Fruit fly (Drosophila melanogaster) whole organism, embryonic: ENCODE results near the gene CG31109.
A peak's percentile ranks its signal among the peaks of the same experiment; 100 is the strongest.

Experiments used
- BtbVII ChIP-seq: fragments of 200-800 bp; sonication (Bioruptor generic); optimal IDR thresholded peaks from 3 replicates; lab custom pipeline; 2017; ENCODE audit warnings: missing biosample characterization, mild to moderate bottlenecking, missing genetic modification characterization
- CG10654 ChIP-seq: fragments of 200-800 bp; sonication (Bioruptor generic); optimal IDR thresholded peaks from 2 replicates; lab custom pipeline; 2016; ENCODE audit warnings: missing biosample characterization, missing genetic modification characterization
- CG11456 ChIP-seq: fragments of 200-800 bp; sonication (Bioruptor generic); IDR thresholded peaks from 3 replicates; pipeline ENCODE4 v1.3.6; 2022; ENCODE audit warnings: missing biosample characterization, missing genetic modification characterization
- CG11560 ChIP-seq: fragments of 200-800 bp; sonication (Bioruptor generic); IDR thresholded peaks from 3 replicates; pipeline ENCODE4 v1.3.6; 2022; ENCODE audit warnings: missing biosample characterization, missing genetic modification characterization
- CG12236 ChIP-seq: fragments of 200-800 bp; sonication (Bioruptor generic); optimal IDR thresholded peaks from 2 replicates; lab custom pipeline; 2016; ENCODE audit warnings: missing biosample characterization, missing genetic modification characterization
- CG1233 ChIP-seq: fragments of 200-800 bp; sonication (Bioruptor generic); optimal IDR thresholded peaks from 4 replicates; lab custom pipeline; 2018; ENCODE audit warnings: missing biosample characterization, mild to moderate bottlenecking, missing genetic modification characterization
- CG12744 ChIP-seq: fragments of 200-800 bp; sonication (Bioruptor generic); optimal IDR thresholded peaks from 2 replicates; lab custom pipeline; 2016; ENCODE audit warnings: missing biosample characterization, missing genetic modification characterization
- CG13287 ChIP-seq: fragments of 200-800 bp; sonication (Bioruptor generic); IDR thresholded peaks from 2 replicates; pipeline ENCODE4 v1.3.6; 2022; ENCODE audit warnings: missing biosample characterization, missing genetic modification characterization; ENCODE audit not compliant: partially characterized antibody
- CG13775 ChIP-seq: fragments of 200-800 bp; sonication (Bioruptor generic); optimal IDR thresholded peaks from 3 replicates; lab custom pipeline; 2017; ENCODE audit warnings: missing biosample characterization, mild to moderate bottlenecking, missing genetic modification characterization
- CG14965 ChIP-seq: fragments of 200-800 bp; sonication (Bioruptor generic); optimal IDR thresholded peaks from 2 replicates; lab custom pipeline; 2016; ENCODE audit warnings: missing biosample characterization, missing genetic modification characterization, borderline replicate concordance
- CG15073 ChIP-seq: fragments of 200-800 bp; sonication (Bioruptor generic); optimal IDR thresholded peaks from 2 replicates; lab custom pipeline; 2016; ENCODE audit warnings: missing biosample characterization, missing genetic modification characterization
- CG15514 ChIP-seq: fragments of 200-800 bp; sonication (Bioruptor generic); optimal IDR thresholded peaks from 3 replicates; lab custom pipeline; 2017; ENCODE audit warnings: missing biosample characterization, missing genetic modification characterization, mild to moderate bottlenecking, moderate library complexity, missing genetic modification reagents
- CG16863 ChIP-seq: fragments of 200-800 bp; sonication (Bioruptor generic); optimal IDR thresholded peaks from 3 replicates; lab custom pipeline; 2016; ENCODE audit warnings: missing biosample characterization, missing genetic modification characterization
- CG18599 ChIP-seq: fragments of 200-800 bp; sonication (Bioruptor generic); optimal IDR thresholded peaks from 3 replicates; lab custom pipeline; 2017; ENCODE audit warnings: missing biosample characterization, missing genetic modification characterization, mild to moderate bottlenecking, moderate library complexity, missing genetic modification reagents
- CG2889 ChIP-seq: fragments of 200-800 bp; sonication (Bioruptor generic); IDR thresholded peaks from 3 replicates; pipeline ENCODE4 v1.3.6; 2022; ENCODE audit warnings: missing biosample characterization, missing genetic modification characterization
- CG4617 ChIP-seq: fragments of 200-800 bp; sonication (Bioruptor generic); optimal IDR thresholded peaks from 3 replicates; lab custom pipeline; 2016; ENCODE audit warnings: missing biosample characterization, missing genetic modification characterization, borderline replicate concordance
- CG5245 ChIP-seq: fragments of 200-800 bp; sonication (Bioruptor generic); optimal IDR thresholded peaks from 3 replicates; lab custom pipeline; 2016; ENCODE audit warnings: missing biosample characterization, missing genetic modification characterization
- CG6813 ChIP-seq: fragments of 200-800 bp; sonication (Bioruptor generic); optimal IDR thresholded peaks from 2 replicates; lab custom pipeline; 2017; ENCODE audit warnings: missing biosample characterization, missing genetic modification characterization, mild to moderate bottlenecking, moderate library complexity, missing genetic modification reagents
- CG8281 ChIP-seq: fragments of 200-800 bp; sonication (Bioruptor generic); optimal IDR thresholded peaks from 2 replicates; lab custom pipeline; 2018; ENCODE audit warnings: missing biosample characterization, mild to moderate bottlenecking, missing genetic modification characterization, moderate library complexity
- CG9727 ChIP-seq: fragments of 200-800 bp; sonication (Bioruptor generic); optimal IDR thresholded peaks from 3 replicates; lab custom pipeline; 2017; ENCODE audit warnings: missing biosample characterization, mild to moderate bottlenecking, missing genetic modification characterization
- CG9797 ChIP-seq: fragments of 200-800 bp; sonication (Bioruptor generic); optimal IDR thresholded peaks from 3 replicates; lab custom pipeline; 2018; ENCODE audit warnings: missing biosample characterization, mild to moderate bottlenecking, missing genetic modification characterization
- CTCF ChIP-seq: fragments of 200-800 bp; sonication (Bioruptor generic); optimal IDR thresholded peaks from 2 replicates; lab custom pipeline; 2017; ENCODE audit warnings: missing biosample characterization, mild to moderate bottlenecking, missing genetic modification characterization, moderate library complexity
- Dip3 ChIP-seq: fragments of 200-800 bp; sonication (Bioruptor generic); optimal IDR thresholded peaks from 3 replicates; lab custom pipeline; 2016; ENCODE audit warnings: missing biosample characterization, missing genetic modification characterization
- Dp ChIP-seq: fragments of 200-800 bp; sonication (Bioruptor generic); optimal IDR thresholded peaks from 2 replicates; lab custom pipeline; 2018; ENCODE audit warnings: missing biosample characterization, mild to moderate bottlenecking, missing genetic modification characterization, moderate library complexity
- Elba2 ChIP-seq: fragments of 200-800 bp; sonication (Bioruptor generic); optimal IDR thresholded peaks from 3 replicates; lab custom pipeline; 2016; ENCODE audit warnings: missing biosample characterization, missing genetic modification characterization
- Ets97D ChIP-seq: fragments of 200-800 bp; sonication (Bioruptor generic); optimal IDR thresholded peaks from 3 replicates; lab custom pipeline; 2016; ENCODE audit warnings: missing biosample characterization, missing genetic modification characterization
- Hand ChIP-seq: fragments of 200-800 bp; sonication (Bioruptor generic); optimal IDR thresholded peaks from 2 replicates; lab custom pipeline; 2017; ENCODE audit warnings: mild to moderate bottlenecking, missing biosample characterization, missing genetic modification reagents, missing genetic modification characterization
- Lhr ChIP-seq: fragments of 200-800 bp; sonication (Bioruptor generic); optimal IDR thresholded peaks from 3 replicates; lab custom pipeline; 2017; ENCODE audit warnings: mild to moderate bottlenecking, missing biosample characterization, missing genetic modification reagents, missing genetic modification characterization
- MBD-R2 ChIP-seq: fragments of 200-800 bp; sonication (Bioruptor generic); IDR thresholded peaks from 2 replicates; pipeline ENCODE4 v1.3.6; 2022; ENCODE audit warnings: missing biosample characterization, missing genetic modification characterization
- Meics ChIP-seq: fragments of 200-800 bp; sonication (Bioruptor generic); optimal IDR thresholded peaks from 2 replicates; lab custom pipeline; 2017; ENCODE audit warnings: missing biosample characterization, mild to moderate bottlenecking, missing genetic modification characterization
- Mes4 ChIP-seq: fragments of 200-800 bp; sonication (Bioruptor generic); optimal IDR thresholded peaks from 2 replicates; lab custom pipeline; 2016; ENCODE audit warnings: missing biosample characterization, missing genetic modification characterization
- Ravus ChIP-seq: fragments of 200-800 bp; sonication (Bioruptor generic); IDR thresholded peaks from 2 replicates; pipeline ENCODE4 v1.3.6; 2022; ENCODE audit warnings: missing biosample characterization, missing genetic modification characterization
- Side ChIP-seq: fragments of 200-800 bp; sonication (Bioruptor generic); optimal IDR thresholded peaks from 2 replicates; lab custom pipeline; 2016; ENCODE audit warnings: missing biosample characterization, missing genetic modification characterization
- Sry-β ChIP-seq: fragments of 200-800 bp; sonication (Bioruptor generic); optimal IDR thresholded peaks from 2 replicates; lab custom pipeline; 2018; ENCODE audit warnings: missing biosample characterization, mild to moderate bottlenecking, missing genetic modification characterization, moderate library complexity
- ab ChIP-seq: fragments of 200-800 bp; sonication (Bioruptor generic); optimal IDR thresholded peaks from 2 replicates; lab custom pipeline; 2016; ENCODE audit warnings: missing biosample characterization, missing genetic modification characterization
- al ChIP-seq: fragments of 200-800 bp; sonication (Bioruptor generic); IDR thresholded peaks from 2 replicates; pipeline ENCODE4 v1.3.6; 2022; ENCODE audit warnings: missing biosample characterization, missing genetic modification characterization
- chinmo ChIP-seq: fragments of 200-800 bp; sonication (Bioruptor generic); IDR thresholded peaks from 4 replicates; pipeline ENCODE4 v1.3.6; 2022; ENCODE audit warnings: missing biosample characterization, missing genetic modification characterization; ENCODE audit not compliant: partially characterized antibody
- fd3F ChIP-seq: fragments of 200-800 bp; sonication (Bioruptor generic); optimal IDR thresholded peaks from 2 replicates; lab custom pipeline; 2018; ENCODE audit warnings: missing biosample characterization, mild to moderate bottlenecking, missing genetic modification characterization, moderate library complexity
- fd96Cb ChIP-seq: fragments of 200-800 bp; sonication (Bioruptor generic); optimal IDR thresholded peaks from 2 replicates; lab custom pipeline; 2018; ENCODE audit warnings: missing biosample characterization, mild to moderate bottlenecking, missing genetic modification characterization, moderate library complexity
- her ChIP-seq: fragments of 200-800 bp; sonication (Bioruptor generic); optimal IDR thresholded peaks from 2 replicates; lab custom pipeline; 2016; ENCODE audit warnings: missing biosample characterization, missing genetic modification characterization
- hkb ChIP-seq, 2 experiments: fragments of 200-800 bp in 1 of 2; fragments of >200 bp in 1 of 2; sonication (Bioruptor generic) in 1 of 2; IDR thresholded peaks in 1 of 2; optimal IDR thresholded peaks in 1 of 2; 2 replicates each; pipeline versions ENCODE4 v1.3.6 to Lab custom; 2017 to 2022; ENCODE audit warnings: missing biosample characterization in 1 of 2, missing genetic modification characterization in 1 of 2
- jumu ChIP-seq: fragments of 200-800 bp; sonication (Bioruptor generic); optimal IDR thresholded peaks from 3 replicates; lab custom pipeline; 2016; ENCODE audit warnings: missing biosample characterization, missing genetic modification characterization
- kah ChIP-seq: fragments of 200-800 bp; sonication (Bioruptor generic); optimal IDR thresholded peaks from 2 replicates; lab custom pipeline; 2018; ENCODE audit warnings: missing biosample characterization, mild to moderate bottlenecking, missing genetic modification characterization
- kni ChIP-seq: fragments of 200-800 bp; sonication (Bioruptor generic); optimal IDR thresholded peaks from 3 replicates; lab custom pipeline; 2017; ENCODE audit warnings: mild to moderate bottlenecking, missing biosample characterization, missing genetic modification reagents, missing genetic modification characterization
- lola ChIP-seq, 3 experiments: fragments of >200 bp in 2 of 3; fragments of 200-800 bp in 1 of 3; sonication (Bioruptor generic) in 1 of 3; optimal IDR thresholded peaks; 2 replicates each; lab custom pipeline; 2017 to 2019; ENCODE audit warnings: missing biosample characterization in 3 of 3, missing genetic modification characterization in 3 of 3, mild to moderate bottlenecking in 1 of 3, moderate library complexity in 1 of 3
- repo ChIP-seq: fragments of 200-800 bp; sonication (Bioruptor generic); optimal IDR thresholded peaks from 2 replicates; lab custom pipeline; 2016; ENCODE audit warnings: missing biosample characterization, missing genetic modification characterization
- sim ChIP-seq: fragments of 200-800 bp; sonication (Bioruptor generic); IDR thresholded peaks from 2 replicates; pipeline ENCODE4 v1.3.6; 2022; ENCODE audit warnings: missing biosample characterization, missing genetic modification characterization
- sqz ChIP-seq: fragments of 200-800 bp; sonication (Bioruptor generic); optimal IDR thresholded peaks from 3 replicates; lab custom pipeline; 2018; ENCODE audit warnings: missing biosample characterization, mild to moderate bottlenecking, missing genetic modification characterization
- tap ChIP-seq: fragments of 200-800 bp; optimal IDR thresholded peaks from 3 replicates; lab custom pipeline; 2019; ENCODE audit warnings: missing biosample characterization, mild to moderate bottlenecking, missing genetic modification characterization, moderate library complexity

Gene CG31109

dm6 chr3R:25024895-25025557 lies 29.4 kb downstream of the CG31109 start, which contains the start of the genes EMC6 and Hr96 (continued):
- TF ChIP-seq lola (GFP tag; optimal IDR thresholded peaks at IDR 0.05; lab: Kevin White, UChicago), result peak in 1 of 3 experiments; percentile 90
- peak; percentile 71 for TF ChIP-seq kah (GFP tag; lab: Kevin White, UChicago)
- peak; percentile 86 for TF ChIP-seq CG6813 (GFP tag; lab: Kevin White, UChicago)
- peak; percentile 70 for TF ChIP-seq CG12236 (GFP tag; lab: Kevin White, UChicago)
- peak; percentile 89 for TF ChIP-seq CG5245 (GFP tag; lab: Kevin White, UChicago)
- peak; percentile 54 for TF ChIP-seq CG15073 (GFP tag; lab: Kevin White, UChicago)
- TF ChIP-seq hkb (optimal IDR thresholded peaks at IDR 0.05; lab: Kevin White, UChicago), result no peak
- peak; percentile 91 for TF ChIP-seq hkb (GFP tag; IDR thresholded peaks at IDR 0.05; lab: Robert Waterston, UW)
- peak; percentile 81 for TF ChIP-seq CG11560 (tag; lab: Robert Waterston, UW)
- TF ChIP-seq Dip3 (GFP tag; lab: Kevin White, UChicago), result peak; percentile 94
- peak; percentile 89 for TF ChIP-seq jumu (GFP tag; lab: Kevin White, UChicago)
- TF ChIP-seq CG11456, result peak; percentile 97
- TF ChIP-seq CG14965 (GFP tag; lab: Kevin White, UChicago), result peak; percentile 48
- TF ChIP-seq sqz, result no peak
- TF ChIP-seq CG13775 (GFP tag; lab: Kevin White, UChicago), result peak; percentile 94
- peak; percentile 83 for TF ChIP-seq BtbVII
- TF ChIP-seq her (GFP tag; lab: Kevin White, UChicago), result peak; percentile 99
- TF ChIP-seq chinmo (GFP tag; lab: Robert Waterston, UW), result peak; percentile 56; the same call in 1 of the 4 replicates
- peak; percentile 76 for TF ChIP-seq Ravus

- no peak for TF ChIP-seq fd96Cb (tag; lab: Kevin White, UChicago)
- TF ChIP-seq Lhr, result no peak
- no peak for TF ChIP-seq CG16863 (GFP tag; lab: Kevin White, UChicago)
- no peak for TF ChIP-seq Hand (GFP tag; lab: Kevin White, UChicago)
- no peak for TF ChIP-seq CG2889 (GFP tag; lab: Robert Waterston, UW)
- TF ChIP-seq Dp (GFP tag; lab: Kevin White, UChicago), result peak; percentile 84
- no peak for TF ChIP-seq CG4617 (GFP tag; lab: Kevin White, UChicago)
- TF ChIP-seq Mes4 (GFP tag; lab: Kevin White, UChicago), result no peak
- no peak for TF ChIP-seq kni (GFP tag; lab: Kevin White, UChicago)
- TF ChIP-seq CG1233 (GFP tag; lab: Kevin White, UChicago), result no peak
- no peak for TF ChIP-seq CG12744 (GFP tag; lab: Kevin White, UChicago)
- TF ChIP-seq MBD-R2 (GFP tag; lab: Robert Waterston, UW), result peak; percentile 69
- TF ChIP-seq al (GFP tag; lab: Robert Waterston, UW), result no peak
- no peak for TF ChIP-seq repo (GFP tag; lab: Kevin White, UChicago)
- peak; percentile 10 for TF ChIP-seq Ets97D (GFP tag; lab: Kevin White, UChicago)
- TF ChIP-seq CTCF (GFP tag; lab: Kevin White, UChicago), result no peak
- TF ChIP-seq CG18599 (GFP tag; lab: Kevin White, UChicago), result no peak
- TF ChIP-seq CG13287 (GFP tag; lab: Robert Waterston, UW), result peak; percentile 46; the same call in 1 of the 2 replicates
- peak; percentile 48 for TF ChIP-seq CG15514 (GFP tag; lab: Kevin White, UChicago)
- TF ChIP-seq Meics (GFP tag; lab: Kevin White, UChicago), result no peak
- no peak for TF ChIP-seq fd3F (GFP tag; lab: Kevin White, UChicago)
- TF ChIP-seq CG9797, result peak; percentile 56
- TF ChIP-seq ab, result no peak
- TF ChIP-seq CG8281, result no peak
- TF ChIP-seq CG9727, result no peak
- TF ChIP-seq CG10654 (GFP tag; lab: Kevin White, UChicago), result no peak
- TF ChIP-seq Elba2 (GFP tag; lab: Kevin White, UChicago), result no peak
- no peak for TF ChIP-seq Side (GFP tag; lab: Kevin White, UChicago)
- TF ChIP-seq tap, result no peak
- TF ChIP-seq Sry-β (GFP tag; lab: Kevin White, UChicago), result no peak
- no peak for TF ChIP-seq sim (GFP tag; lab: Robert Waterston, UW)
Measured at dm6 chr3R:25023056-25023455, 31.4 kb downstream of the CG31109 start, which contains the start of gene beta4GalT7. Gene beta4GalT7 (plus strand): TSS chr3R:25023256.
